Worm (Caenorhabditis elegans) whole organism, young adult: ENCODE measurements around the gene Y57G11C.5.
A peak's percentile ranks its signal among the peaks of the same experiment; 100 is the strongest.

ENCODE experiments used
- B0261.1 ChIP-seq: sonication (generic microtip); optimal IDR thresholded peaks from 2 replicates; lab custom pipeline; 2016; ENCODE audit warnings: mild to moderate bottlenecking, missing genetic modification characterization, moderate library complexity, missing compliant biosample characterization
- D2030.7 ChIP-seq: fragments of 200-800 bp; sonication (Bioruptor generic); IDR thresholded peaks from 2 replicates; pipeline ENCODE4 v1.3.6; 2022; ENCODE audit warnings: missing genetic modification reagents, missing genetic modification characterization, missing compliant biosample characterization
- F22D6.2 ChIP-seq: sonication (generic microtip); optimal IDR thresholded peaks from 2 replicates; lab custom pipeline; 2016; ENCODE audit warnings: mild to moderate bottlenecking, missing genetic modification characterization, missing compliant biosample characterization
- F33H1.4 ChIP-seq: fragments of 200-800 bp; sonication (Bioruptor generic); IDR thresholded peaks from 2 replicates; pipeline ENCODE4 v1.3.6; 2022; ENCODE audit warnings: missing genetic modification reagents, missing genetic modification characterization, missing compliant biosample characterization
- F49E8.2 ChIP-seq: sonication (generic microtip); optimal IDR thresholded peaks from 3 replicates; lab custom pipeline; 2017; ENCODE audit warnings: missing genetic modification characterization, mild to moderate bottlenecking, missing compliant biosample characterization, antibody characterized with exemption, moderate library complexity; ENCODE audit not compliant: insufficient read depth
- F55B11.4 ChIP-seq: sonication (generic microtip); optimal IDR thresholded peaks from 2 replicates; lab custom pipeline; 2016; ENCODE audit warnings: missing compliant biosample characterization, missing genetic modification characterization, borderline replicate concordance; ENCODE audit not compliant: insufficient read depth
- K11D2.4 ChIP-seq: fragments of 200-800 bp; sonication (Bioruptor generic); IDR thresholded peaks from 2 replicates; pipeline ENCODE4 v1.3.6; 2022; ENCODE audit warnings: missing genetic modification reagents, missing genetic modification characterization, missing compliant biosample characterization
- K12H6.12 ChIP-seq: fragments of 200-800 bp; sonication (Bioruptor generic); optimal IDR thresholded peaks from 2 replicates; lab custom pipeline; 2018; ENCODE audit warnings: mild to moderate bottlenecking, missing genetic modification characterization, missing compliant biosample characterization
- ama-1 ChIP-seq, 3 experiments: fragments of 150-350 bp in 1 of 3; sonication (generic microtip) in 2 of 3; optimal IDR thresholded peaks; 2 replicates each; lab custom pipeline; 2014 to 2018; ENCODE audit warnings: missing biosample characterization in 2 of 3, missing genetic modification characterization in 2 of 3, missing genetic modification reagents in 2 of 3
- aptf-3 ChIP-seq: fragments of 200-800 bp; sonication (Bioruptor generic); IDR thresholded peaks from 2 replicates; pipeline ENCODE4 v1.3.6; 2022; ENCODE audit warnings: missing genetic modification characterization, missing compliant biosample characterization
- attf-6 ChIP-seq: fragments of 200-800 bp; sonication (Bioruptor generic); IDR thresholded peaks from 2 replicates; pipeline ENCODE4 v1.3.6; 2022; ENCODE audit warnings: missing genetic modification reagents, missing genetic modification characterization, missing compliant biosample characterization
- bed-1 ChIP-seq: fragments of 200-800 bp; sonication (Bioruptor generic); IDR thresholded peaks from 2 replicates; pipeline ENCODE4 v1.3.6; 2022; ENCODE audit warnings: missing genetic modification reagents, missing genetic modification characterization, missing compliant biosample characterization
- cebp-1 ChIP-seq, 2 experiments: fragments of 200-800 bp in 1 of 2; sonication (Bioruptor generic) in 1 of 2; sonication (generic microtip) in 1 of 2; IDR thresholded peaks in 1 of 2; optimal IDR thresholded peaks in 1 of 2; 2 replicates each; pipeline versions ENCODE4 v1.3.6 to Lab custom; 2017 to 2022; ENCODE audit warnings: missing compliant biosample characterization in 2 of 2, missing genetic modification characterization in 2 of 2, mild to moderate bottlenecking in 1 of 2, missing genetic modification reagents in 1 of 2, moderate library complexity in 1 of 2
- ceh-100 ChIP-seq: fragments of 200-800 bp; sonication (Bioruptor generic); IDR thresholded peaks from 2 replicates; pipeline ENCODE4 v1.3.6; 2022; ENCODE audit warnings: missing genetic modification reagents, missing genetic modification characterization, missing compliant biosample characterization
- ceh-27 ChIP-seq: fragments of 200-800 bp; sonication (Bioruptor generic); optimal IDR thresholded peaks from 2 replicates; lab custom pipeline; 2018; ENCODE audit warnings: mild to moderate bottlenecking, missing genetic modification characterization, moderate library complexity, missing compliant biosample characterization
- ceh-40 ChIP-seq: fragments of 200-800 bp; sonication (Bioruptor generic); IDR thresholded peaks from 2 replicates; pipeline ENCODE4 v1.3.6; 2022; ENCODE audit warnings: missing genetic modification characterization, missing compliant biosample characterization
- dox-1 ChIP-seq: fragments of 200-800 bp; sonication (Bioruptor generic); IDR thresholded peaks from 2 replicates; pipeline ENCODE4 v1.3.6; 2022; ENCODE audit warnings: missing genetic modification reagents, missing genetic modification characterization, missing compliant biosample characterization
- egl-44 ChIP-seq: fragments of 200-800 bp; sonication (Bioruptor generic); IDR thresholded peaks from 2 replicates; pipeline ENCODE4 v1.3.6; 2022; ENCODE audit warnings: missing genetic modification reagents, missing genetic modification characterization, missing compliant biosample characterization
- ekl-4 ChIP-seq: fragments of 200-800 bp; sonication (Bioruptor generic); IDR thresholded peaks from 2 replicates; pipeline ENCODE4 v1.3.6; 2022; ENCODE audit warnings: missing genetic modification reagents, missing genetic modification characterization, missing compliant biosample characterization
- hmg-1.2 ChIP-seq: fragments of 200-800 bp; sonication (Bioruptor generic); IDR thresholded peaks from 2 replicates; pipeline ENCODE4 v1.3.6; 2022; ENCODE audit warnings: missing genetic modification reagents, missing genetic modification characterization, missing compliant biosample characterization
- let-607 ChIP-seq, 2 experiments: fragments of 200-800 bp in 1 of 2; sonication (Bioruptor generic) in 1 of 2; sonication (generic microtip) in 1 of 2; optimal IDR thresholded peaks; 2 replicates each; lab custom pipeline; 2016 to 2018; ENCODE audit warnings: mild to moderate bottlenecking in 2 of 2, missing compliant biosample characterization in 2 of 2, missing genetic modification characterization in 2 of 2, moderate library complexity in 2 of 2, missing genotype in 1 of 2
- lsy-27 ChIP-seq: sonication (generic microtip); optimal IDR thresholded peaks from 2 replicates; lab custom pipeline; 2017; ENCODE audit warnings: missing genetic modification characterization, mild to moderate bottlenecking, missing compliant biosample characterization, antibody characterized with exemption, missing genotype, borderline replicate concordance; ENCODE audit not compliant: insufficient read depth
- madf-8 ChIP-seq: fragments of 200-800 bp; sonication (Bioruptor generic); conservative IDR thresholded peaks from 2 replicates; pipeline ENCODE4 v1.3.6; 2022; ENCODE audit warnings: missing genetic modification reagents, missing genetic modification characterization, missing compliant biosample characterization
- mcd-1 ChIP-seq: fragments of 200-800 bp; sonication (Bioruptor generic); IDR thresholded peaks from 2 replicates; pipeline ENCODE4 v1.3.6; 2022; ENCODE audit warnings: missing genetic modification reagents, missing genetic modification characterization, missing compliant biosample characterization
- mel-28 ChIP-seq: sonication (generic microtip); optimal IDR thresholded peaks from 2 replicates; lab custom pipeline; 2016; ENCODE audit warnings: borderline replicate concordance, mild to moderate bottlenecking, missing genetic modification characterization, missing compliant biosample characterization
- nfya-2 ChIP-seq: fragments of 200-800 bp; sonication (Bioruptor generic); IDR thresholded peaks from 2 replicates; pipeline ENCODE4 v1.3.6; 2022; ENCODE audit warnings: missing genetic modification reagents, missing genetic modification characterization, missing compliant biosample characterization
- nhr-27 ChIP-seq: fragments of 200-800 bp; sonication (Bioruptor generic); optimal IDR thresholded peaks from 2 replicates; lab custom pipeline; 2018; ENCODE audit warnings: mild to moderate bottlenecking, missing genetic modification characterization, moderate library complexity, missing compliant biosample characterization
- rcor-1 ChIP-seq: fragments of 200-800 bp; sonication (Bioruptor generic); IDR thresholded peaks from 2 replicates; pipeline ENCODE4 v1.3.6; 2022; ENCODE audit warnings: missing genetic modification reagents, missing genetic modification characterization, missing compliant biosample characterization
- rec-8 ChIP-seq, 2 experiments: sonication (generic microtip); optimal IDR thresholded peaks; 2 replicates each; lab custom pipeline; 2016; ENCODE audit warnings: mild to moderate bottlenecking in 2 of 2, missing genetic modification characterization in 2 of 2, missing genetic modification reagents in 2 of 2, missing genotype in 2 of 2, missing biosample characterization in 1 of 2, missing compliant biosample characterization in 1 of 2, moderate library complexity in 1 of 2
- repo-1 ChIP-seq: sonication (generic microtip); optimal IDR thresholded peaks from 2 replicates; lab custom pipeline; 2017; ENCODE audit warnings: mild to moderate bottlenecking, missing genetic modification characterization, missing compliant biosample characterization
- rpc-1 ChIP-seq, 2 experiments: fragments of 150-350 bp in 1 of 2; sonication (generic microtip) in 1 of 2; optimal IDR thresholded peaks; 2 replicates each; lab custom pipeline; 2014 to 2018; ENCODE audit warnings: missing biosample characterization in 1 of 2, missing genetic modification characterization in 1 of 2, missing genetic modification reagents in 1 of 2, missing genotype in 1 of 2
- snpc-4 ChIP-seq, 5 experiments: fragments of 150-350 bp in 1 of 5; sonication (generic microtip) in 4 of 5; optimal IDR thresholded peaks; 2 replicates each; lab custom pipeline; 2014 to 2018; ENCODE audit warnings: missing genetic modification characterization in 5 of 5, missing biosample characterization in 3 of 5, antibody characterized with exemption in 2 of 5, mild to moderate bottlenecking in 2 of 5, missing compliant biosample characterization in 2 of 5, missing genotype in 2 of 5, moderate library complexity in 2 of 5, missing genetic modification reagents in 1 of 5
- tlf-1 ChIP-seq: fragments of 200-800 bp; sonication (Bioruptor generic); optimal IDR thresholded peaks from 2 replicates; lab custom pipeline; 2018; ENCODE audit warnings: mild to moderate bottlenecking, missing genetic modification characterization, missing compliant biosample characterization
- unc-62 ChIP-seq: fragments of 150-350 bp; optimal IDR thresholded peaks from 2 replicates; lab custom pipeline; 2014; ENCODE audit warnings: missing biosample characterization, missing genetic modification reagents, missing genetic modification characterization
- xnd-1 ChIP-seq: sonication (generic microtip); optimal IDR thresholded peaks from 2 replicates; lab custom pipeline; 2016; ENCODE audit warnings: missing genotype, missing genetic modification reagents, missing genetic modification characterization, missing compliant biosample characterization
- zfh-2 ChIP-seq: fragments of 200-800 bp; sonication (Bioruptor generic); conservative IDR thresholded peaks from 2 replicates; pipeline ENCODE4 v1.3.6; 2022; ENCODE audit warnings: missing genetic modification reagents, missing genetic modification characterization, missing compliant biosample characterization
- zim-3 ChIP-seq: sonication (generic microtip); optimal IDR thresholded peaks from 2 replicates; lab custom pipeline; 2017; ENCODE audit warnings: mild to moderate bottlenecking, missing genetic modification characterization, moderate library complexity, missing compliant biosample characterization
- ztf-25 ChIP-seq: fragments of 200-800 bp; sonication (Bioruptor generic); IDR thresholded peaks from 2 replicates; pipeline ENCODE4 v1.3.6; 2022; ENCODE audit warnings: missing genetic modification reagents, missing genetic modification characterization, missing compliant biosample characterization
- ztf-26 ChIP-seq: sonication (generic microtip); optimal IDR thresholded peaks from 2 replicates; lab custom pipeline; 2017; ENCODE audit warnings: missing genetic modification characterization, missing compliant biosample characterization

The Y57G11C.5 gene

DNA sequence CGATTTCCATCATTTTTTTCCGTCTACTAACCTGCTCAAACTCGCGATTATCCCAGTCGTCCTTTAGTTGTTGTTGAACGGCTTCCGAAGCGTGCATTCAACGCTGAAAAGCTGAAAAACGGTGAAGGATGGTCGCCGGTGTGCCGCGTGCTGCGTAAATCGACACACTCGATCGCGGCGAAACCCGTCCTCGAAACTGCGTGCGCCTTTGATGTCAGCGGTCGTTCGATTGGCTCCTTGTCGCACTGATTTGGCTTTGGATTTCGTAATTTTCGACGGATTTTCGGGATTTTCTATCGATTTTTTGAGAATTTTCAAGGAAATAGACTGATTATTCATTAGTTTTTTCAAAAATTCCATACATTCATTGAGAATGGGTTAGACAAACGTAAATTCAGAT is 32.1 kb upstream of the Y57G11C.5 start, which contains the start of the genes Y57G11C.1147 and nuo-3 (continued):
- TF ChIP-seq rec-8 (tag; optimal IDR thresholded peaks at IDR 0.05; lab: Kevin White, UChicago) (no peak), xnd-1 (no peak), K12H6.12 (tag; lab: Kevin White, UChicago) (no peak), ceh-27 (GFP tag; lab: Kevin White, UChicago) (no peak), tlf-1 (GFP tag; lab: Kevin White, UChicago) (no peak), zfh-2 (GFP tag; lab: Robert Waterston, UW) (peak; percentile 79)

DNA sequence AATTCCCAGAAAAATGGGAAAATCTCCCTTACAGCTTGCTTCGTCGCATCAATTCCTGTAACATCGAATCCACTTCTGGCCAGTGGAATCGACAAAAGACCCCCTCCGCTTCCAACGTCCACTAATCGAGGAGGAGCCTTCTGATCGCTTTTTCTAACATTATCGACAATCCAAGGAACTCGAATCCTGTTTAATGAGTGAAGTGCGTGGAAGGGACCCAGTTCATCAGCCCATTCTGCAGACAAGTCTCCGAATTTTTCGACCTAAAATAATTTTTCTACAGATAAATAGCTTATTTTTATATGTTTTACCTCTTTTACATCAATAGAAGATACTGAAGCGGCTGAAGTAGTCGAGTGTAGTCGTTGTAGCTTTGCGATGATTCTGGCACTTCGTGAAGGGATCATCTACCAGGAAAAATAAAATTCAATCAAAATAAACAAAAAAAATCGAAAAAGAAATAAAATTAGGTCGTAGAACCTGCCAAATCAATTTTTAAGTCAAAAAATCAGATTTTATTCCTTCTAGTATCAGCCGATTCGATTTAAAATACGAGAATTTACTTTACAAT is 30.8 kb upstream of the Y57G11C.5 start, which contains the start of gene coq-3:
Gene coq-3 (minus strand): TSS at position 407 of the 571 bp plus-strand sequence.
- no peak for TF ChIP-seq rcor-1
- TF ChIP-seq hmg-1.2 (GFP tag; lab: Robert Waterston, UW) = peak; percentile 4; the same call in 1 of the 2 replicates
- TF ChIP-seq ceh-100 (GFP tag; lab: Robert Waterston, UW) = no peak
- no peak for TF ChIP-seq ztf-25 (GFP tag; lab: Robert Waterston, UW)
- no peak for TF ChIP-seq F55B11.4 (tag; lab: Kevin White, UChicago)
- peak; percentile 71 for TF ChIP-seq attf-6
- peak; percentile 46 for TF ChIP-seq repo-1 (tag; lab: Kevin White, UChicago)
- TF ChIP-seq F33H1.4 = 0 out of 2 replicates have a peak, but pooled peaks have one; percentile 6
- TF ChIP-seq cebp-1 (GFP tag; IDR thresholded peaks at IDR 0.05; lab: Robert Waterston, UW) = no peak
- TF ChIP-seq cebp-1 (tag; optimal IDR thresholded peaks at IDR 0.05; lab: Kevin White, UChicago) = no peak
- TF ChIP-seq B0261.1 = no peak
- peak; percentile 47 for TF ChIP-seq nhr-27 (tag; lab: Kevin White, UChicago)
- TF ChIP-seq F49E8.2 (tag; lab: Kevin White, UChicago) = no peak
- TF ChIP-seq mel-28 (tag; lab: Kevin White, UChicago) = no peak
- no peak for TF ChIP-seq D2030.7
- TF ChIP-seq F22D6.2 (tag; lab: Kevin White, UChicago) = no peak
- TF ChIP-seq dox-1 = 0 out of 2 replicates have a peak, but pooled peaks have one; percentile 15
- TF ChIP-seq K11D2.4 = no peak
- no peak for TF ChIP-seq aptf-3 (GFP tag; lab: Robert Waterston, UW)
- no peak for TF ChIP-seq lsy-27 (tag; lab: Kevin White, UChicago)
- 0 out of 2 replicates have a peak, but pooled peaks have one; percentile 6 for TF ChIP-seq mcd-1 (GFP tag; lab: Robert Waterston, UW)
- TF ChIP-seq madf-8 (GFP tag; lab: Robert Waterston, UW) = no peak
- TF ChIP-seq ekl-4 (GFP tag; lab: Robert Waterston, UW) = 0 out of 2 replicates have a peak, but pooled peaks have one; percentile 34
- no peak for TF ChIP-seq ceh-40
- no peak for TF ChIP-seq snpc-4 (GFP tag; optimal IDR thresholded peaks at IDR 0.05; lab: Kevin White, UChicago)
- TF ChIP-seq snpc-4 (tag; optimal IDR thresholded peaks at IDR 0.05; lab: Kevin White, UChicago) = peak in 1 of 4 experiments; percentile 75
- TF ChIP-seq zim-3 (tag; lab: Kevin White, UChicago) = no peak
- peak in 1 of 2 experiments; percentile 9 for TF ChIP-seq let-607 (tag; optimal IDR thresholded peaks at IDR 0.05; lab: Kevin White, UChicago)
- TF ChIP-seq unc-62 (GFP tag; lab: Kevin White, UChicago) = no peak
- TF ChIP-seq ztf-26 = no peak
- TF ChIP-seq ama-1 (optimal IDR thresholded peaks at IDR 0.05; lab: Kevin White, UChicago) = peak; percentile 17
- TF ChIP-seq ama-1 (GFP tag; optimal IDR thresholded peaks at IDR 0.05; lab: Kevin White, UChicago) = no peak
- TF ChIP-seq egl-44 (GFP tag; lab: Robert Waterston, UW) = no peak
- no peak for TF ChIP-seq bed-1 (GFP tag; lab: Robert Waterston, UW)
- TF ChIP-seq rpc-1 (optimal IDR thresholded peaks at IDR 0.05; lab: Kevin White, UChicago) = no peak
- TF ChIP-seq rpc-1 (tag; optimal IDR thresholded peaks at IDR 0.05; lab: Kevin White, UChicago) = no peak
- TF ChIP-seq nfya-2 = no peak
